Worm (Caenorhabditis elegans): ENCODE results near the gene top-2.

DNA sequence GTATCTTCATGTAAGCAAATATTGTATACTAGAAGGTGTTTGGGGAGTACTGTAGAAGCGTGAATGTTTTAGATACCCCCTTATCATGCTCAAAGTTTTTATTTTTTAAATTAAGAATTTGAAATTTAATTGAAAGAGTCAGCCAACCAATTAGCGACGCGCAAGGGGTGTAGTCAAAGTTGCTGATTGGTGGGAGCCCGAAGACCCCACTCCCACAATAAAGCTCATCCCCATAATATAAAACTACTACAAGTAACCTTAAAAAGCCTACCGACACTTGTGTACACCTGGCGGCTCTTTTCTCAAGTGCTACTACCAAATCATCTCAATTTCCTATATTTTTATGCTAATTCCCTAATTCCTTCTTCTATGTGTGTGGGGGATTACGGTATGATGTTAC, 24.8 kb downstream of the top-2 start:
- TF ChIP-seq blmp-1 (tag; optimal IDR thresholded peaks at IDR 0.05) (no peak), ceh-39 (tag; optimal IDR thresholded peaks at IDR 0.05) (no peak), nhr-12 (tag; optimal IDR thresholded peaks at IDR 0.05) (no peak), mep-1 (tag; optimal IDR thresholded peaks at IDR 0.05) (no peak), elt-1 (tag; optimal IDR thresholded peaks at IDR 0.05; ENCODE audit: borderline replicate concordance, insufficient read depth) (no peak), ces-1 (GFP tag; optimal IDR thresholded peaks at IDR 0.05) (no peak), pha-4 (tag; optimal IDR thresholded peaks at IDR 0.05) (no peak), tbx-8 (GFP tag; optimal IDR thresholded peaks at IDR 0.05) (no peak), lin-13 (tag; optimal IDR thresholded peaks at IDR 0.05) (no peak)
